Worm (Caenorhabditis elegans) whole organism, L2 larva: Measurements from ENCODE around the gene frpr-15.

Experiments used
- Y55F3AM.14 ChIP-seq: fragments of 200-800 bp; sonication (Bioruptor generic); optimal IDR thresholded peaks from 2 replicates; lab custom pipeline; 2018; ENCODE audit warnings: mild to moderate bottlenecking, missing genetic modification characterization, missing compliant biosample characterization
- blmp-1 ChIP-seq: sonication (generic microtip); optimal IDR thresholded peaks from 2 replicates; lab custom pipeline; 2017; ENCODE audit warnings: missing genetic modification characterization, mild to moderate bottlenecking, missing compliant biosample characterization, antibody characterized with exemption, moderate library complexity; ENCODE audit not compliant: insufficient read depth
- fos-1 ChIP-seq: fragments of 150-350 bp; optimal IDR thresholded peaks from 2 replicates; lab custom pipeline; 2014; ENCODE audit warnings: missing biosample characterization, missing genetic modification characterization
- lin-11 ChIP-seq: fragments of 150-350 bp; sonication (generic microtip); optimal IDR thresholded peaks from 2 replicates; lab custom pipeline; 2014; ENCODE audit warnings: missing biosample characterization, missing genetic modification characterization, inconsistent platforms, mixed read lengths
- mdl-1 ChIP-seq, 2 experiments: fragments of 150-350 bp in 1 of 2; sonication (generic microtip) in 1 of 2; optimal IDR thresholded peaks; 2 replicates each; lab custom pipeline; 2017; ENCODE audit warnings: missing biosample characterization in 2 of 2, missing genetic modification characterization in 2 of 2
- unc-62 ChIP-seq: fragments of 150-350 bp; optimal IDR thresholded peaks from 2 replicates; lab custom pipeline; 2014; ENCODE audit warnings: missing biosample characterization, missing genetic modification reagents, missing genetic modification characterization
- zag-1 ChIP-seq: fragments of 150-350 bp; optimal IDR thresholded peaks from 2 replicates; lab custom pipeline; 2014; ENCODE audit warnings: missing biosample characterization, missing genetic modification characterization
- ztf-11 ChIP-seq: sonication (generic microtip); optimal IDR thresholded peaks from 2 replicates; lab custom pipeline; 2017; ENCODE audit warnings: missing biosample characterization, missing genetic modification characterization

DNA sequence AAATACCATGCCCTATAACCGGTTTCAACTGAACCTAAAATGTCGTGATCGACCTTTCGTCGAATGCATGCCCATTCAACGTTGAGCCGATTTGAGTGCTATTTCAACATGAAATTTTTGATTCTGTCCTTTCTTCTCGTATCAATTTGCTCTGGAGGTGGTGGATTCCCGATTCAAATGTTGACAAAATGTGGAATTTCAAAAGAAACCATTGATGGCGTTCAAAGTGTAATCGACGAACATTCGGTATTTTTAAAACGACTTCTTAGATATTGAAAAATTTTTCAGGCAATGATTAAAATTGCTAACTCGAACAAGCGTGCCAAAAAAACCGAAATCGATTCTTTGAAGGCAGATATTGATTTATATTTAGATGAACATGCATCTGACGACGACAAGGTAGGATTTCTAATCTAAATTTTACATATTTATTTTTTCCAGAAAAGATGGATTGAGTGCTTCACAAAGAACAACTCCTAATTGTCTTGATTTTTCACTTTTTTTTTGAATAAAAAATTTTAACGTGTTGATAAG, 47.3 kb downstream of the frpr-15 start, which contains the start of gene R11D1.13:
- no peak for TF ChIP-seq Y55F3AM.14 (GFP tag; lab: Kevin White, UChicago)
- TF ChIP-seq fos-1: no peak
- TF ChIP-seq zag-1 (tag; lab: Kevin White, UChicago): no peak
- no peak for TF ChIP-seq unc-62 (GFP tag; lab: Kevin White, UChicago)
- TF ChIP-seq blmp-1 (tag; lab: Kevin White, UChicago): no peak
- no peak for TF ChIP-seq lin-11
- no peak for TF ChIP-seq ztf-11 (tag; lab: Kevin White, UChicago)
- TF ChIP-seq mdl-1 (tag; optimal IDR thresholded peaks at IDR 0.05; lab: Kevin White, UChicago): no peak
